Fruit fly (Drosophila melanogaster) whole organism, embryonic: ENCODE measurements around the gene vsg.

Source experiments
- Ada2b ChIP-seq: fragments of 200-800 bp; sonication (Bioruptor generic); IDR thresholded peaks from 2 replicates; pipeline ENCODE4 v1.3.6; 2022; ENCODE audit warnings: missing biosample characterization, missing genetic modification characterization
- CG1024 ChIP-seq: fragments of 200-800 bp; sonication (Bioruptor generic); IDR thresholded peaks from 2 replicates; pipeline ENCODE4 v1.3.6; 2022; ENCODE audit warnings: missing biosample characterization, missing genetic modification characterization
- CG11398 ChIP-seq: fragments of 200-800 bp; sonication (Bioruptor generic); optimal IDR thresholded peaks from 2 replicates; lab custom pipeline; 2016; ENCODE audit warnings: missing biosample characterization, missing genetic modification characterization
- CG11456 ChIP-seq: fragments of 200-800 bp; sonication (Bioruptor generic); IDR thresholded peaks from 3 replicates; pipeline ENCODE4 v1.3.6; 2022; ENCODE audit warnings: missing biosample characterization, missing genetic modification characterization
- CG11723 ChIP-seq: fragments of 200-800 bp; sonication (Bioruptor generic); optimal IDR thresholded peaks from 2 replicates; lab custom pipeline; 2017; ENCODE audit warnings: missing biosample characterization, mild to moderate bottlenecking, missing genetic modification characterization
- CG12391 ChIP-seq: fragments of 200-800 bp; sonication (Bioruptor generic); optimal IDR thresholded peaks from 3 replicates; lab custom pipeline; 2018; ENCODE audit warnings: missing biosample characterization, mild to moderate bottlenecking, missing genetic modification characterization, moderate library complexity
- CG14441 ChIP-seq: fragments of 200-800 bp; sonication (Bioruptor generic); IDR thresholded peaks from 2 replicates; pipeline ENCODE4 v1.3.6; 2022; ENCODE audit warnings: missing biosample characterization, missing genetic modification characterization
- CG17186 ChIP-seq: fragments of 200-800 bp; sonication (Bioruptor generic); optimal IDR thresholded peaks from 3 replicates; lab custom pipeline; 2017; ENCODE audit warnings: missing biosample characterization, missing genetic modification reagents, missing genetic modification characterization
- CG34376 ChIP-seq: fragments of 200-800 bp; sonication (Bioruptor generic); optimal IDR thresholded peaks from 2 replicates; lab custom pipeline; 2018; ENCODE audit warnings: missing biosample characterization, mild to moderate bottlenecking, missing genetic modification characterization
- CG3838 ChIP-seq: fragments of 200-800 bp; sonication (Bioruptor generic); optimal IDR thresholded peaks from 3 replicates; lab custom pipeline; 2016; ENCODE audit warnings: missing biosample characterization, missing genetic modification characterization
- CG3847 ChIP-seq: fragments of 200-800 bp; sonication (Bioruptor generic); IDR thresholded peaks from 2 replicates; pipeline ENCODE4 v1.3.6; 2022; ENCODE audit warnings: missing biosample characterization, missing genetic modification characterization
- CG4282 ChIP-seq: fragments of 200-800 bp; sonication (Bioruptor generic); optimal IDR thresholded peaks from 2 replicates; lab custom pipeline; 2016; ENCODE audit warnings: missing biosample characterization, missing genetic modification characterization
- CG6654 ChIP-seq: fragments of 200-800 bp; sonication (Bioruptor generic); optimal IDR thresholded peaks from 2 replicates; lab custom pipeline; 2017; ENCODE audit warnings: missing biosample characterization, mild to moderate bottlenecking, missing genetic modification characterization
- CG6683 ChIP-seq: fragments of 200-800 bp; sonication (Bioruptor generic); optimal IDR thresholded peaks from 2 replicates; lab custom pipeline; 2017; ENCODE audit warnings: missing biosample characterization, mild to moderate bottlenecking, missing genetic modification characterization, missing genetic modification reagents
- CG7271 ChIP-seq: fragments of 200-800 bp; sonication (Bioruptor generic); optimal IDR thresholded peaks from 2 replicates; lab custom pipeline; 2018; ENCODE audit warnings: missing biosample characterization, mild to moderate bottlenecking, missing genetic modification characterization, moderate library complexity
- CG7556 ChIP-seq: fragments of 200-800 bp; sonication (Bioruptor generic); optimal IDR thresholded peaks from 2 replicates; lab custom pipeline; 2017; ENCODE audit warnings: missing biosample characterization, mild to moderate bottlenecking, missing genetic modification characterization
- CG8281 ChIP-seq: fragments of 200-800 bp; sonication (Bioruptor generic); optimal IDR thresholded peaks from 2 replicates; lab custom pipeline; 2018; ENCODE audit warnings: missing biosample characterization, mild to moderate bottlenecking, missing genetic modification characterization, moderate library complexity
- CG8290 ChIP-seq, 3 experiments: fragments of 200-800 bp; sonication (Bioruptor generic); optimal IDR thresholded peaks; 2 replicates each; lab custom pipeline; 2016 to 2019; ENCODE audit warnings: missing biosample characterization in 3 of 3, missing genetic modification characterization in 3 of 3, mild to moderate bottlenecking in 2 of 3, moderate library complexity in 1 of 3
- CG9437 ChIP-seq: fragments of 200-800 bp; sonication (Bioruptor generic); optimal IDR thresholded peaks from 2 replicates; lab custom pipeline; 2018; ENCODE audit warnings: missing biosample characterization, mild to moderate bottlenecking, missing genetic modification characterization
- CG9876 ChIP-seq: fragments of 200-800 bp; sonication (Bioruptor generic); optimal IDR thresholded peaks from 2 replicates; lab custom pipeline; 2016; ENCODE audit warnings: missing biosample characterization, missing genetic modification characterization
- D19A ChIP-seq: fragments of 200-800 bp; optimal IDR thresholded peaks from 3 replicates; lab custom pipeline; 2019; ENCODE audit warnings: missing biosample characterization, mild to moderate bottlenecking, missing genetic modification characterization, moderate library complexity
- Dfd ChIP-seq, 2 experiments: fragments of >200 bp; optimal IDR thresholded peaks; 2 replicates each; lab custom pipeline; 2017; ENCODE audit warnings: missing biosample characterization in 2 of 2, missing genetic modification characterization in 2 of 2
- Fer3 ChIP-seq: fragments of 200-800 bp; sonication (Bioruptor generic); optimal IDR thresholded peaks from 2 replicates; lab custom pipeline; 2018; ENCODE audit warnings: missing biosample characterization, mild to moderate bottlenecking, missing genetic modification characterization, moderate library complexity
- GATAe ChIP-seq: fragments of 200-800 bp; sonication (Bioruptor generic); conservative IDR thresholded peaks from 2 replicates; pipeline ENCODE4 v1.3.6; 2022; ENCODE audit warnings: missing biosample characterization, missing genetic modification characterization
- HLHmδ ChIP-seq: fragments of 200-800 bp; sonication (Bioruptor generic); optimal IDR thresholded peaks from 2 replicates; lab custom pipeline; 2018; ENCODE audit warnings: missing biosample characterization, mild to moderate bottlenecking, missing genetic modification characterization, moderate library complexity
- Hr78 ChIP-seq, 2 experiments: fragments of 200-800 bp in 1 of 2; fragments of >200 bp in 1 of 2; sonication (Bioruptor generic) in 1 of 2; optimal IDR thresholded peaks; 2 replicates each; lab custom pipeline; 2017 to 2019; ENCODE audit warnings: missing biosample characterization in 2 of 2, missing genetic modification characterization in 2 of 2, mild to moderate bottlenecking in 1 of 2, moderate library complexity in 1 of 2
- Mad ChIP-seq: fragments of 200-800 bp; sonication (Bioruptor generic); optimal IDR thresholded peaks from 2 replicates; lab custom pipeline; 2016; ENCODE audit warnings: missing biosample characterization, missing genetic modification characterization
- Max ChIP-seq: fragments of 200-800 bp; sonication (Bioruptor generic); optimal IDR thresholded peaks from 2 replicates; lab custom pipeline; 2016; ENCODE audit warnings: missing biosample characterization, mild to moderate bottlenecking, missing genetic modification characterization
- Pdp1 ChIP-seq, 2 experiments: fragments of 200-800 bp; sonication (Bioruptor generic); optimal IDR thresholded peaks; 3 replicates each; lab custom pipeline; 2016; ENCODE audit warnings: missing biosample characterization in 2 of 2, missing genetic modification characterization in 2 of 2, mild to moderate bottlenecking in 1 of 2, moderate library complexity in 1 of 2
- Sry-β ChIP-seq: fragments of 200-800 bp; sonication (Bioruptor generic); optimal IDR thresholded peaks from 2 replicates; lab custom pipeline; 2018; ENCODE audit warnings: missing biosample characterization, mild to moderate bottlenecking, missing genetic modification characterization, moderate library complexity
- Taf1 ChIP-seq: fragments of 200-800 bp; sonication (Bioruptor generic); IDR thresholded peaks from 2 replicates; pipeline ENCODE4 v1.3.6; 2022; ENCODE audit warnings: missing biosample characterization, missing genetic modification characterization
- Xrp1 ChIP-seq: fragments of 200-800 bp; sonication (Bioruptor generic); IDR thresholded peaks from 2 replicates; pipeline ENCODE4 v1.3.6; 2022; ENCODE audit warnings: missing biosample characterization, missing genetic modification characterization
- croc ChIP-seq: fragments of 200-800 bp; sonication (Bioruptor generic); conservative IDR thresholded peaks from 3 replicates; pipeline ENCODE4 v1.3.6; 2022; ENCODE audit warnings: missing biosample characterization, missing genetic modification characterization
- cwo ChIP-seq: fragments of 200-800 bp; sonication (Bioruptor generic); optimal IDR thresholded peaks from 3 replicates; lab custom pipeline; 2017; ENCODE audit warnings: missing biosample characterization, missing genetic modification characterization, mild to moderate bottlenecking, moderate library complexity, missing genetic modification reagents
- exex ChIP-seq: fragments of 200-800 bp; sonication (Bioruptor generic); optimal IDR thresholded peaks from 4 replicates; lab custom pipeline; 2018; ENCODE audit warnings: missing biosample characterization, mild to moderate bottlenecking, missing genetic modification characterization, moderate library complexity
- gfzf ChIP-seq: fragments of 200-800 bp; sonication (Bioruptor generic); optimal IDR thresholded peaks from 2 replicates; lab custom pipeline; 2016; ENCODE audit warnings: missing biosample characterization, mild to moderate bottlenecking, missing genetic modification characterization, moderate library complexity
- gt ChIP-seq: fragments of 200-800 bp; sonication (Bioruptor generic); IDR thresholded peaks from 2 replicates; pipeline ENCODE4 v1.3.6; 2022; ENCODE audit warnings: missing biosample characterization, missing genetic modification characterization
- h ChIP-seq: fragments of >200 bp; optimal IDR thresholded peaks from 2 replicates; lab custom pipeline; 2017
- jing ChIP-seq: fragments of 200-800 bp; sonication (Bioruptor generic); optimal IDR thresholded peaks from 2 replicates; lab custom pipeline; 2018; ENCODE audit warnings: missing biosample characterization, mild to moderate bottlenecking, missing genetic modification characterization
- kay ChIP-seq: fragments of 200-800 bp; sonication (Bioruptor generic); optimal IDR thresholded peaks from 2 replicates; lab custom pipeline; 2016; ENCODE audit warnings: missing biosample characterization, missing genetic modification characterization
- pzg ChIP-seq: fragments of 200-800 bp; sonication (Bioruptor generic); optimal IDR thresholded peaks from 3 replicates; lab custom pipeline; 2018; ENCODE audit warnings: missing biosample characterization, mild to moderate bottlenecking, missing genetic modification characterization, moderate library complexity
- row ChIP-seq: fragments of 200-800 bp; sonication (Bioruptor generic); IDR thresholded peaks from 3 replicates; pipeline ENCODE4 v1.3.6; 2022; ENCODE audit warnings: missing biosample characterization, missing genetic modification characterization
- schlank ChIP-seq: fragments of 200-800 bp; sonication (Bioruptor generic); optimal IDR thresholded peaks from 2 replicates; lab custom pipeline; 2018; ENCODE audit warnings: missing biosample characterization, mild to moderate bottlenecking, missing genetic modification characterization
- sd ChIP-seq: fragments of 200-800 bp; sonication (Bioruptor generic); optimal IDR thresholded peaks from 3 replicates; lab custom pipeline; 2018; ENCODE audit warnings: missing biosample characterization, mild to moderate bottlenecking, missing genetic modification characterization, moderate library complexity
- sens ChIP-seq: fragments of 200-800 bp; sonication (Bioruptor generic); peaks from one replicate; lab custom pipeline; 2016; ENCODE audit warnings: missing biosample characterization, missing genetic modification characterization
- sug ChIP-seq: fragments of 200-800 bp; optimal IDR thresholded peaks from 2 replicates; lab custom pipeline; 2019; ENCODE audit warnings: missing biosample characterization, mild to moderate bottlenecking, missing genetic modification characterization, moderate library complexity
- tll ChIP-seq, 2 experiments: fragments of 200-800 bp in 1 of 2; fragments of >200 bp in 1 of 2; sonication (Bioruptor generic) in 1 of 2; optimal IDR thresholded peaks; 2 replicates each; lab custom pipeline; 2017 to 2019; ENCODE audit warnings: missing biosample characterization in 2 of 2, missing genetic modification characterization in 2 of 2, mild to moderate bottlenecking in 1 of 2, moderate library complexity in 1 of 2
- vfl ChIP-seq: fragments of 200-800 bp; sonication (Bioruptor generic); optimal IDR thresholded peaks from 2 replicates; lab custom pipeline; 2016; ENCODE audit warnings: missing biosample characterization, missing genetic modification characterization

The vsg gene

DNA sequence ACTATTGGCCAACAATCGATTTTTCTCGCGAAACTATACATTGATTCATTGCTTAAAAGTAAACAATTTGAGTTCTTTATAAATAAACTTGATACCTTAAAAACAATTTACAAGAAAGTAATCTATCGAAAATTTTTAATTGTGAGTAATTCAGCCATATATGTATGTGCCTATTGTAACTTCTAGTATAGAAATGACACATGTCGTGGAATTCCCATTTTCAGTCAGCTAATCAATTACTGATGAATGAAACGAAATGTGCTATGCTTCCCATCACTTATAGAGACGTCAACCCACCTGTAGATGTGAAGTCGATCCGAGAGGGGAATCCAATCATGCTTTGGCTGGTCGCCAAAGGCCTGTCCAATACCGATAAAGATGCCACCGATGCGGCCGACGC lies 2.9 kb upstream of the vsg start (continued):
- no peak for TF ChIP-seq CG3847 (GFP tag; lab: Robert Waterston, UW)
- no peak for TF ChIP-seq CG12391 (tag; lab: Kevin White, UChicago)
- no peak for TF ChIP-seq CG7271
- no peak for TF ChIP-seq CG11723 (GFP tag; lab: Kevin White, UChicago)
- TF ChIP-seq jing (GFP tag; lab: Kevin White, UChicago), result no peak
- no peak for TF ChIP-seq Mad (GFP tag; lab: Kevin White, UChicago)
- TF ChIP-seq, all 482 proteins: peak for 0

DNA sequence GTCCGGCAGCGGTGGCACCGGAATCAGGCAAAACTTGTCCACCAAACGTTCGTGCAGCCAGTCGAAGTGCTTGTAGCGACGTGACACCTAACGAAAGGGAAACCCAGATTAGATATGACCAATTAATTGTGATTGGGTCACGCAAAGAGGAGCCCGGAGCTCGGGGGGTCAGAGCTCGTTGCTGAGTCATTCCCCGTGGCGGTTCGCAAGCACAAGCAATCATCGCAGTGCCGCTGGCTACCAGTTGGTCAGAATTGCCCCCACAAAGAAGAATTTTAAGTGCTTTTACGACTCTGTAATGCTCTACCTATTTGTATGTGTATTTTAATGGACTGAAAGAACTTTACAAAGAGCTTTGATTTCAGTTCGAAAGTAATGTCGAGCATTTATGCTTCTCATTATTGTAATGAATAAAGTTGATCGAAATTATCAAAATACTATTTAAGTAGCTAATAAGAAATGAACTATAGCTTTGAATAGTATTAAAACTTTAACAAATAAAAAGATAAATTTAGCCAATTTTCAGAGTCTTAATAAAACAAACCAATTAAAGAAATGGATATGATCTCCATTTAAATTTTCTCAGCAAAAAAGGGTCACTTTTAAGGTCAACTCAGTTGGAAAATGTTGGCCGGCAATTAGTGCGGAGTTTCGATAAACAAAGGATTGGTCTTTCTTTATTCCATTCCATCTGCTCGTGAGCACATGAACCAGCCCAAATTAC lies 1.9 kb upstream of the vsg start:
- TF ChIP-seq h (lab: Kevin White, UChicago) (no peak), Max (no peak), tll (GFP tag; optimal IDR thresholded peaks at IDR 0.05; lab: Kevin White, UChicago) (no peak), CG8281 (tag; lab: Kevin White, UChicago) (no peak), CG3847 (GFP tag; lab: Robert Waterston, UW) (no peak), pzg (no peak), cwo (GFP tag; lab: Kevin White, UChicago) (no peak), Xrp1 (GFP tag; lab: Robert Waterston, UW) (no peak), sug (tag; lab: Kevin White, UChicago) (peak; percentile 63), CG1024 (GFP tag; lab: Robert Waterston, UW) (no peak), CG9876 (no peak), gt (no peak), row (GFP tag; lab: Robert Waterston, UW) (peak; percentile 45), CG34376 (GFP tag; lab: Kevin White, UChicago) (no peak), CG8290 (GFP tag; optimal IDR thresholded peaks at IDR 0.05; lab: Kevin White, UChicago) (no peak), CG8290 (tag; optimal IDR thresholded peaks at IDR 0.05; lab: Kevin White, UChicago) (no peak), CG6654 (GFP tag; lab: Kevin White, UChicago) (no peak), Ada2b (GFP tag; lab: Robert Waterston, UW) (no peak), Dfd (GFP tag; optimal IDR thresholded peaks at IDR 0.05; lab: Kevin White, UChicago) (no peak), CG11398 (GFP tag; lab: Kevin White, UChicago) (no peak), CG17186 (GFP tag; lab: Kevin White, UChicago) (no peak), Pdp1 (GFP tag; optimal IDR thresholded peaks at IDR 0.05; lab: Kevin White, UChicago) (no peak), CG14441 (GFP tag; lab: Robert Waterston, UW) (no peak), sens (GFP tag; lab: Kevin White, UChicago) (peak; percentile 66), vfl (GFP tag; lab: Kevin White, UChicago) (no peak), HLHmδ (GFP tag; lab: Kevin White, UChicago) (no peak), sd (peak; percentile 1), CG6683 (GFP tag; lab: Kevin White, UChicago) (no peak), CG3838 (GFP tag; lab: Kevin White, UChicago) (no peak), GATAe (GFP tag; lab: Robert Waterston, UW) (peak; percentile 26; the same call in 1 of the 2 replicates), exex (tag; lab: Kevin White, UChicago) (peak; percentile 31), Hr78 (GFP tag; optimal IDR thresholded peaks at IDR 0.05; lab: Kevin White, UChicago) (peak in 1 of 2 experiments; percentile 89), CG4282 (GFP tag; lab: Kevin White, UChicago) (no peak), schlank (tag; lab: Kevin White, UChicago) (no peak), croc (GFP tag; lab: Robert Waterston, UW) (no peak), kay (GFP tag; lab: Kevin White, UChicago) (peak; percentile 7), CG7556 (GFP tag; lab: Kevin White, UChicago) (no peak), D19A (tag; lab: Kevin White, UChicago) (peak; percentile 71), Taf1 (GFP tag; lab: Robert Waterston, UW) (no peak), gfzf (GFP tag; lab: Kevin White, UChicago) (no peak), CG9437 (GFP tag; lab: Kevin White, UChicago) (no peak), CG11456 (GFP tag; lab: Robert Waterston, UW) (no peak), Fer3 (tag; lab: Kevin White, UChicago) (no peak), Sry-β (GFP tag; lab: Kevin White, UChicago) (no peak)
